Worm (Caenorhabditis elegans) whole organism, mixed stage, embryonic: ENCODE results near the gene C26B9.1.
A peak's percentile ranks its signal among the peaks of the same experiment; 100 is the strongest.

ENCODE experiments used
- M03D4.4 ChIP-seq: sonication (generic microtip); optimal IDR thresholded peaks from 2 replicates; lab custom pipeline; 2017; ENCODE audit warnings: mild to moderate bottlenecking, missing genetic modification characterization, missing compliant biosample characterization
- bed-3 ChIP-seq: fragments of 200-800 bp; sonication (Bioruptor generic); optimal IDR thresholded peaks from 3 replicates; lab custom pipeline; 2018; ENCODE audit warnings: mild to moderate bottlenecking, missing genetic modification characterization, moderate library complexity, missing compliant biosample characterization
- blmp-1 ChIP-seq: fragments of 150-350 bp; optimal IDR thresholded peaks from 2 replicates; lab custom pipeline; 2014; ENCODE audit warnings: missing biosample characterization, missing genetic modification characterization
- ceh-39 ChIP-seq: fragments of 150-350 bp; optimal IDR thresholded peaks from 2 replicates; lab custom pipeline; 2014; ENCODE audit warnings: missing biosample characterization, missing genetic modification characterization
- ceh-43 ChIP-seq: fragments of 200-800 bp; sonication (Bioruptor generic); optimal IDR thresholded peaks from 2 replicates; lab custom pipeline; 2018; ENCODE audit warnings: mild to moderate bottlenecking, missing genetic modification characterization, moderate library complexity, missing compliant biosample characterization
- ceh-83 ChIP-seq: fragments of 200-800 bp; sonication (Bioruptor generic); optimal IDR thresholded peaks from 2 replicates; lab custom pipeline; 2018; ENCODE audit warnings: mild to moderate bottlenecking, missing genetic modification characterization, missing compliant biosample characterization
- ces-1 ChIP-seq: fragments of 150-350 bp; optimal IDR thresholded peaks from 2 replicates; lab custom pipeline; 2014; ENCODE audit warnings: missing biosample characterization, missing genetic modification reagents, missing genetic modification characterization
- cnd-1 ChIP-seq: fragments of 200-800 bp; sonication (Bioruptor generic); optimal IDR thresholded peaks from 2 replicates; lab custom pipeline; 2018; ENCODE audit warnings: mild to moderate bottlenecking, missing genetic modification characterization, missing compliant biosample characterization
- drap-1 ChIP-seq: fragments of 200-800 bp; sonication (Bioruptor generic); optimal IDR thresholded peaks from 3 replicates; lab custom pipeline; 2018; ENCODE audit warnings: mild to moderate bottlenecking, missing genetic modification characterization, missing compliant biosample characterization
- elt-1 ChIP-seq: sonication (generic microtip); optimal IDR thresholded peaks from 2 replicates; lab custom pipeline; 2017; ENCODE audit warnings: missing genetic modification characterization, mild to moderate bottlenecking, missing compliant biosample characterization, antibody characterized with exemption, moderate library complexity, borderline replicate concordance; ENCODE audit not compliant: insufficient read depth
- elt-3 ChIP-seq: fragments of 150-350 bp; optimal IDR thresholded peaks from 2 replicates; lab custom pipeline; 2014; ENCODE audit warnings: missing biosample characterization, missing genetic modification characterization
- flh-1 ChIP-seq: fragments of 200-800 bp; sonication (Bioruptor generic); optimal IDR thresholded peaks from 2 replicates; lab custom pipeline; 2018; ENCODE audit warnings: mild to moderate bottlenecking, missing genetic modification characterization, moderate library complexity, missing compliant biosample characterization
- ham-2 ChIP-seq: fragments of 200-800 bp; sonication (Bioruptor generic); optimal IDR thresholded peaks from 2 replicates; lab custom pipeline; 2018; ENCODE audit warnings: mild to moderate bottlenecking, missing genetic modification characterization, missing compliant biosample characterization
- hlh-1 ChIP-seq: fragments of 150-350 bp; optimal IDR thresholded peaks from 2 replicates; lab custom pipeline; 2014; ENCODE audit warnings: missing biosample characterization, missing genetic modification reagents, missing genetic modification characterization
- lin-13 ChIP-seq: fragments of 150-350 bp; optimal IDR thresholded peaks from 2 replicates; lab custom pipeline; 2014; ENCODE audit warnings: missing biosample characterization, missing genetic modification characterization
- lin-32 ChIP-seq: fragments of 200-800 bp; sonication (Bioruptor generic); optimal IDR thresholded peaks from 2 replicates; lab custom pipeline; 2018; ENCODE audit warnings: mild to moderate bottlenecking, missing genetic modification characterization, missing compliant biosample characterization
- lsy-2 ChIP-seq: fragments of 150-350 bp; optimal IDR thresholded peaks from 2 replicates; lab custom pipeline; 2014; ENCODE audit warnings: missing biosample characterization, missing genetic modification characterization
- mab-5 ChIP-seq: fragments of 150-350 bp; optimal IDR thresholded peaks from 2 replicates; lab custom pipeline; 2014; ENCODE audit warnings: missing biosample characterization, missing genetic modification characterization
- mep-1 ChIP-seq: fragments of 150-350 bp; optimal IDR thresholded peaks from 2 replicates; lab custom pipeline; 2017; ENCODE audit warnings: missing biosample characterization, missing genetic modification reagents, missing genetic modification characterization, inconsistent platforms
- mls-2 ChIP-seq: sonication (generic microtip); optimal IDR thresholded peaks from 2 replicates; lab custom pipeline; 2016; ENCODE audit warnings: mild to moderate bottlenecking, missing genetic modification characterization, moderate library complexity, missing compliant biosample characterization
- nhr-12 ChIP-seq: fragments of 150-350 bp; optimal IDR thresholded peaks from 2 replicates; lab custom pipeline; 2014; ENCODE audit warnings: missing biosample characterization, missing genetic modification characterization
- nhr-2 ChIP-seq: fragments of 150-350 bp; optimal IDR thresholded peaks from 2 replicates; lab custom pipeline; 2014; ENCODE audit warnings: missing biosample characterization, missing genetic modification characterization
- nhr-237 ChIP-seq: fragments of 150-350 bp; optimal IDR thresholded peaks from 2 replicates; lab custom pipeline; 2014; ENCODE audit warnings: missing biosample characterization, missing genetic modification characterization
- nhr-28 ChIP-seq: fragments of 150-350 bp; optimal IDR thresholded peaks from 2 replicates; lab custom pipeline; 2014; ENCODE audit warnings: missing biosample characterization, missing genetic modification characterization
- nhr-76 ChIP-seq: sonication (generic microtip); optimal IDR thresholded peaks from 2 replicates; lab custom pipeline; 2017; ENCODE audit warnings: missing biosample characterization, missing genetic modification characterization
- pha-4 ChIP-seq: fragments of 150-350 bp; optimal IDR thresholded peaks from 2 replicates; lab custom pipeline; 2018; ENCODE audit warnings: missing biosample characterization, missing genetic modification reagents, missing genetic modification characterization
- sem-2 ChIP-seq: fragments of 200-800 bp; sonication (Bioruptor generic); optimal IDR thresholded peaks from 2 replicates; lab custom pipeline; 2018; ENCODE audit warnings: mild to moderate bottlenecking, missing genetic modification characterization, missing compliant biosample characterization
- snpc-4 ChIP-seq: fragments of 150-350 bp; optimal IDR thresholded peaks from 2 replicates; lab custom pipeline; 2014; ENCODE audit warnings: missing biosample characterization, missing genetic modification characterization
- tbx-8 ChIP-seq: fragments of 200-800 bp; sonication (Bioruptor generic); optimal IDR thresholded peaks from 2 replicates; lab custom pipeline; 2018; ENCODE audit warnings: mild to moderate bottlenecking, missing genetic modification characterization, moderate library complexity, missing compliant biosample characterization
- unc-120 ChIP-seq: sonication (generic microtip); optimal IDR thresholded peaks from 2 replicates; lab custom pipeline; 2017; ENCODE audit warnings: missing genetic modification characterization, missing compliant biosample characterization; ENCODE audit not compliant: poor library complexity, severe bottlenecking
- unc-39 ChIP-seq: fragments of 150-350 bp; optimal IDR thresholded peaks from 2 replicates; lab custom pipeline; 2014; ENCODE audit warnings: missing biosample characterization, missing genetic modification characterization
- unc-62 ChIP-seq: fragments of 150-350 bp; optimal IDR thresholded peaks from 2 replicates; lab custom pipeline; 2014; ENCODE audit warnings: missing biosample characterization, missing genetic modification reagents, missing genetic modification characterization
- zip-8 ChIP-seq: fragments of 150-350 bp; optimal IDR thresholded peaks from 2 replicates; lab custom pipeline; 2014; ENCODE audit warnings: missing biosample characterization, missing genetic modification characterization
- ztf-11 ChIP-seq: fragments of 150-350 bp; optimal IDR thresholded peaks from 2 replicates; lab custom pipeline; 2014; ENCODE audit warnings: missing biosample characterization, missing genetic modification characterization

Gene C26B9.1

ce11 chrX:5344287-5344686, at the start of gene C26B9.1:
Gene C26B9.1, plus strand, starts transcription at chrX:5344587.
- TF ChIP-seq nhr-12 (tag; lab: Kevin White, UChicago) (no peak), ceh-39 (no peak), unc-39 (tag; lab: Kevin White, UChicago) (no peak), pha-4 (tag; lab: Kevin White, UChicago) (no peak), nhr-28 (no peak), lin-32 (GFP tag; lab: Kevin White, UChicago) (no peak), sem-2 (GFP tag; lab: Kevin White, UChicago) (no peak), nhr-237 (tag; lab: Kevin White, UChicago) (no peak), elt-3 (tag; lab: Kevin White, UChicago) (no peak), ham-2 (GFP tag; lab: Kevin White, UChicago) (no peak), M03D4.4 (tag; lab: Kevin White, UChicago) (no peak), bed-3 (GFP tag; lab: Kevin White, UChicago) (no peak), mep-1 (tag; lab: Kevin White, UChicago) (no peak), tbx-8 (GFP tag; lab: Kevin White, UChicago) (no peak), elt-1 (no peak), hlh-1 (no peak), nhr-2 (tag; lab: Kevin White, UChicago) (no peak), mls-2 (tag; lab: Kevin White, UChicago) (no peak), snpc-4 (no peak), ceh-83 (GFP tag; lab: Kevin White, UChicago) (no peak)
- TF ChIP-seq, all 35 proteins: peak for 0

ce11 chrX:5297942-5298611, 46.3 kb upstream of the C26B9.1 start, which contains the start of gene ift-81:
Gene ift-81, plus strand, starts transcription at chrX:5298561.
- TF ChIP-seq ces-1, result peak; percentile 12
- TF ChIP-seq lsy-2, result no peak
- peak; percentile 5 for TF ChIP-seq lin-13
- peak; percentile 46 for TF ChIP-seq hlh-1
- no peak for TF ChIP-seq flh-1 (GFP tag; lab: Kevin White, UChicago)
- peak; percentile 29 for TF ChIP-seq mep-1 (tag; lab: Kevin White, UChicago)

ce11 chrX:5303500-5303899, 40.9 kb upstream of the C26B9.1 start, which contains the start of gene ags-3:
Gene ags-3, minus strand, starts transcription at chrX:5303600.
- TF ChIP-seq unc-120, result no peak
- TF ChIP-seq lin-32 (GFP tag; lab: Kevin White, UChicago), result no peak

- no peak for TF ChIP-seq snpc-4
- no peak for TF ChIP-seq ham-2 (GFP tag; lab: Kevin White, UChicago)
- no peak for TF ChIP-seq ztf-11 (tag; lab: Kevin White, UChicago)
- no peak for TF ChIP-seq unc-62
Measured at ce11 chrX:5309622-5310021, 34.8 kb upstream of the C26B9.1 start.

- TF ChIP-seq pha-4 (tag; lab: Kevin White, UChicago), result no peak
- TF ChIP-seq unc-62, result no peak
- TF ChIP-seq lin-13, result no peak
- TF ChIP-seq unc-39 (tag; lab: Kevin White, UChicago), result no peak
- no peak for TF ChIP-seq lin-32 (GFP tag; lab: Kevin White, UChicago)
- TF ChIP-seq ces-1, result no peak
- no peak for TF ChIP-seq M03D4.4 (tag; lab: Kevin White, UChicago)
- TF ChIP-seq elt-3 (tag; lab: Kevin White, UChicago), result no peak
- TF ChIP-seq elt-1, result no peak
- TF ChIP-seq nhr-12 (tag; lab: Kevin White, UChicago), result no peak
- TF ChIP-seq nhr-237 (tag; lab: Kevin White, UChicago), result no peak
- TF ChIP-seq mab-5, result no peak
- TF ChIP-seq blmp-1 (tag; lab: Kevin White, UChicago), result no peak
Measured at ce11 chrX:5311174-5311573, 33.2 kb upstream of the C26B9.1 start.

- TF ChIP-seq drap-1 (GFP tag; lab: Kevin White, UChicago) (peak; percentile 85), nhr-2 (tag; lab: Kevin White, UChicago) (no peak), ceh-39 (no peak), bed-3 (GFP tag; lab: Kevin White, UChicago) (peak; percentile 72), nhr-237 (tag; lab: Kevin White, UChicago) (no peak), mab-5 (no peak), snpc-4 (no peak), ztf-11 (tag; lab: Kevin White, UChicago) (no peak), unc-62 (peak; percentile 30), sem-2 (GFP tag; lab: Kevin White, UChicago) (peak; percentile 75), cnd-1 (tag; lab: Kevin White, UChicago) (peak; percentile 76), elt-1 (no peak), nhr-76 (tag; lab: Kevin White, UChicago) (no peak), hlh-1 (peak; percentile 19), mep-1 (tag; lab: Kevin White, UChicago) (peak; percentile 25), M03D4.4 (tag; lab: Kevin White, UChicago) (peak; percentile 79), zip-8 (no peak), nhr-12 (tag; lab: Kevin White, UChicago) (no peak), tbx-8 (GFP tag; lab: Kevin White, UChicago) (peak; percentile 62), pha-4 (tag; lab: Kevin White, UChicago) (peak; percentile 15), lin-32 (GFP tag; lab: Kevin White, UChicago) (peak; percentile 72), mls-2 (tag; lab: Kevin White, UChicago) (peak; percentile 72), ces-1 (no peak), ceh-43 (peak; percentile 86), blmp-1 (tag; lab: Kevin White, UChicago) (no peak), unc-39 (tag; lab: Kevin White, UChicago) (no peak)
Measured at ce11 chrX:5319214-5319838, 25.1 kb upstream of the C26B9.1 start.
